Worm (Caenorhabditis elegans): ENCODE measurements around the gene Y17D7B.4.

DNA sequence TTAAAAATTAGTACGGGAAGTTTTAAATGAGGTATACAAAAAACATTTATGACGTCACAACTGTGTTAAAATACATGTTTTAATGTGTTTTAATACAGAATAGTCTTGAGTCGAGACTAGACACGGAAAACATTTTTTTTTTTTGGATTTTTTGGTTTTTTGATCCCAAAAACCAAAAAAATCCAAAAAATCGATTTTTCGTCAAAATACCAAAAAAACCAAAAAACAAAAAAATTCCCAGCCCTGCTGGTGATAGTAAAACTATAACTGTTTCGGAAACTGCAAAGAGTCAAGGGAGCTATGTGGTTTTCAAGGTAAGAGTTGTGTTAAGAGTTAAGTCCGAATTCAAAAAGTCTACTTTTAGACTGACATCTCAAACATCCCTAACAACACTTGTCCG lies 15.4 kb downstream of the Y17D7B.4 start, which contains the start of gene F11D11.4:
- TF ChIP-seq dao-5 (tag; optimal IDR thresholded peaks at IDR 0.05) = no peak
- no peak for TF ChIP-seq W03F9.2 (tag; optimal IDR thresholded peaks at IDR 0.05)

Data from whole organism, L4/young adult.